Worm (Caenorhabditis elegans) whole organism, mixed stage, embryonic: ENCODE results near the gene R09E10.8.
"Not testable (repeated sequence)": the region's sequence is repeated elsewhere in the genome, so short reads cannot be mapped to it uniquely, and the experiment has no call there.

Experiments used
- M03D4.4 ChIP-seq: sonication (generic microtip); optimal IDR thresholded peaks from 2 replicates; lab custom pipeline; 2017; ENCODE audit warnings: mild to moderate bottlenecking, missing genetic modification characterization, missing compliant biosample characterization
- bed-3 ChIP-seq: fragments of 200-800 bp; sonication (Bioruptor generic); optimal IDR thresholded peaks from 3 replicates; lab custom pipeline; 2018; ENCODE audit warnings: mild to moderate bottlenecking, missing genetic modification characterization, moderate library complexity, missing compliant biosample characterization
- blmp-1 ChIP-seq: fragments of 150-350 bp; optimal IDR thresholded peaks from 2 replicates; lab custom pipeline; 2014; ENCODE audit warnings: missing biosample characterization, missing genetic modification characterization
- ceh-39 ChIP-seq: fragments of 150-350 bp; optimal IDR thresholded peaks from 2 replicates; lab custom pipeline; 2014; ENCODE audit warnings: missing biosample characterization, missing genetic modification characterization
- ceh-43 ChIP-seq: fragments of 200-800 bp; sonication (Bioruptor generic); optimal IDR thresholded peaks from 2 replicates; lab custom pipeline; 2018; ENCODE audit warnings: mild to moderate bottlenecking, missing genetic modification characterization, moderate library complexity, missing compliant biosample characterization
- ceh-83 ChIP-seq: fragments of 200-800 bp; sonication (Bioruptor generic); optimal IDR thresholded peaks from 2 replicates; lab custom pipeline; 2018; ENCODE audit warnings: mild to moderate bottlenecking, missing genetic modification characterization, missing compliant biosample characterization
- ces-1 ChIP-seq: fragments of 150-350 bp; optimal IDR thresholded peaks from 2 replicates; lab custom pipeline; 2014; ENCODE audit warnings: missing biosample characterization, missing genetic modification reagents, missing genetic modification characterization
- drap-1 ChIP-seq: fragments of 200-800 bp; sonication (Bioruptor generic); optimal IDR thresholded peaks from 3 replicates; lab custom pipeline; 2018; ENCODE audit warnings: mild to moderate bottlenecking, missing genetic modification characterization, missing compliant biosample characterization
- elt-3 ChIP-seq: fragments of 150-350 bp; optimal IDR thresholded peaks from 2 replicates; lab custom pipeline; 2014; ENCODE audit warnings: missing biosample characterization, missing genetic modification characterization
- ham-2 ChIP-seq: fragments of 200-800 bp; sonication (Bioruptor generic); optimal IDR thresholded peaks from 2 replicates; lab custom pipeline; 2018; ENCODE audit warnings: mild to moderate bottlenecking, missing genetic modification characterization, missing compliant biosample characterization
- hlh-1 ChIP-seq: fragments of 150-350 bp; optimal IDR thresholded peaks from 2 replicates; lab custom pipeline; 2014; ENCODE audit warnings: missing biosample characterization, missing genetic modification reagents, missing genetic modification characterization
- lin-13 ChIP-seq: fragments of 150-350 bp; optimal IDR thresholded peaks from 2 replicates; lab custom pipeline; 2014; ENCODE audit warnings: missing biosample characterization, missing genetic modification characterization
- lin-32 ChIP-seq: fragments of 200-800 bp; sonication (Bioruptor generic); optimal IDR thresholded peaks from 2 replicates; lab custom pipeline; 2018; ENCODE audit warnings: mild to moderate bottlenecking, missing genetic modification characterization, missing compliant biosample characterization
- lsy-2 ChIP-seq: fragments of 150-350 bp; optimal IDR thresholded peaks from 2 replicates; lab custom pipeline; 2014; ENCODE audit warnings: missing biosample characterization, missing genetic modification characterization
- mab-5 ChIP-seq: fragments of 150-350 bp; optimal IDR thresholded peaks from 2 replicates; lab custom pipeline; 2014; ENCODE audit warnings: missing biosample characterization, missing genetic modification characterization
- mep-1 ChIP-seq: fragments of 150-350 bp; optimal IDR thresholded peaks from 2 replicates; lab custom pipeline; 2017; ENCODE audit warnings: missing biosample characterization, missing genetic modification reagents, missing genetic modification characterization, inconsistent platforms
- mls-2 ChIP-seq: sonication (generic microtip); optimal IDR thresholded peaks from 2 replicates; lab custom pipeline; 2016; ENCODE audit warnings: mild to moderate bottlenecking, missing genetic modification characterization, moderate library complexity, missing compliant biosample characterization
- nhr-12 ChIP-seq: fragments of 150-350 bp; optimal IDR thresholded peaks from 2 replicates; lab custom pipeline; 2014; ENCODE audit warnings: missing biosample characterization, missing genetic modification characterization
- nhr-2 ChIP-seq: fragments of 150-350 bp; optimal IDR thresholded peaks from 2 replicates; lab custom pipeline; 2014; ENCODE audit warnings: missing biosample characterization, missing genetic modification characterization
- nhr-237 ChIP-seq: fragments of 150-350 bp; optimal IDR thresholded peaks from 2 replicates; lab custom pipeline; 2014; ENCODE audit warnings: missing biosample characterization, missing genetic modification characterization
- nhr-28 ChIP-seq: fragments of 150-350 bp; optimal IDR thresholded peaks from 2 replicates; lab custom pipeline; 2014; ENCODE audit warnings: missing biosample characterization, missing genetic modification characterization
- nhr-76 ChIP-seq: sonication (generic microtip); optimal IDR thresholded peaks from 2 replicates; lab custom pipeline; 2017; ENCODE audit warnings: missing biosample characterization, missing genetic modification characterization
- pha-4 ChIP-seq: fragments of 150-350 bp; optimal IDR thresholded peaks from 2 replicates; lab custom pipeline; 2018; ENCODE audit warnings: missing biosample characterization, missing genetic modification reagents, missing genetic modification characterization
- sem-2 ChIP-seq: fragments of 200-800 bp; sonication (Bioruptor generic); optimal IDR thresholded peaks from 2 replicates; lab custom pipeline; 2018; ENCODE audit warnings: mild to moderate bottlenecking, missing genetic modification characterization, missing compliant biosample characterization
- sptf-1 ChIP-seq: sonication (generic microtip); optimal IDR thresholded peaks from 2 replicates; lab custom pipeline; 2017; ENCODE audit warnings: mild to moderate bottlenecking, missing genetic modification characterization, moderate library complexity, missing compliant biosample characterization
- tbx-8 ChIP-seq: fragments of 200-800 bp; sonication (Bioruptor generic); optimal IDR thresholded peaks from 2 replicates; lab custom pipeline; 2018; ENCODE audit warnings: mild to moderate bottlenecking, missing genetic modification characterization, moderate library complexity, missing compliant biosample characterization
- unc-120 ChIP-seq: sonication (generic microtip); optimal IDR thresholded peaks from 2 replicates; lab custom pipeline; 2017; ENCODE audit warnings: missing genetic modification characterization, missing compliant biosample characterization; ENCODE audit not compliant: poor library complexity, severe bottlenecking
- unc-39 ChIP-seq: fragments of 150-350 bp; optimal IDR thresholded peaks from 2 replicates; lab custom pipeline; 2014; ENCODE audit warnings: missing biosample characterization, missing genetic modification characterization
- unc-62 ChIP-seq: fragments of 150-350 bp; optimal IDR thresholded peaks from 2 replicates; lab custom pipeline; 2014; ENCODE audit warnings: missing biosample characterization, missing genetic modification reagents, missing genetic modification characterization
- zip-8 ChIP-seq: fragments of 150-350 bp; optimal IDR thresholded peaks from 2 replicates; lab custom pipeline; 2014; ENCODE audit warnings: missing biosample characterization, missing genetic modification characterization
- ztf-11 ChIP-seq: fragments of 150-350 bp; optimal IDR thresholded peaks from 2 replicates; lab custom pipeline; 2014; ENCODE audit warnings: missing biosample characterization, missing genetic modification characterization

R09E10.8 gene

DNA sequence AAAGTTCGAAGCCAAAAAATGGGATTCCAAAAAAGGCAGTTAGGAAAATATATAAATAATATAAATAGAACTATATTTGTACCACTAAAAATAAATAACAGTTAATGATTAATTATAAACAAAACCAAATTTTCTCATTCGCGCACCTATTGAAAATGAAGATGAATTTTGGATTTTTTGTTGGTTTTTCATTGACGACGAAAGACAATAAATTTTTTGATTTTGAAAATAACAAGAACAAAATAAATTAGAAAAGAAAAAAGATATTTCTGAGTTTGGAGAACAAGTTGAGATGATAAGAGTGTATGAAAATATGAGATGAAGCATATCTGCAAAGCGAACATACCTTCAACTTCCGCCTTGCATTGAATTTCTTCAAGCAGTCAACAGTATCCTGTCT lies 27.1 kb upstream of the R09E10.8 start:
- TF ChIP-seq M03D4.4 (tag; lab: Kevin White, UChicago) (no peak), elt-3 (tag; lab: Kevin White, UChicago) (no peak), sptf-1 (tag; lab: Kevin White, UChicago) (no peak), hlh-1 (tag; lab: Kevin White, UChicago) (no peak), nhr-76 (tag; lab: Kevin White, UChicago) (no peak), nhr-12 (no peak), nhr-2 (tag; lab: Kevin White, UChicago) (no peak), lsy-2 (no peak), ztf-11 (no peak), bed-3 (no peak), ham-2 (no peak), ceh-39 (tag; lab: Kevin White, UChicago) (no peak)
- TF ChIP-seq, all 35 proteins: peak for 0

DNA sequence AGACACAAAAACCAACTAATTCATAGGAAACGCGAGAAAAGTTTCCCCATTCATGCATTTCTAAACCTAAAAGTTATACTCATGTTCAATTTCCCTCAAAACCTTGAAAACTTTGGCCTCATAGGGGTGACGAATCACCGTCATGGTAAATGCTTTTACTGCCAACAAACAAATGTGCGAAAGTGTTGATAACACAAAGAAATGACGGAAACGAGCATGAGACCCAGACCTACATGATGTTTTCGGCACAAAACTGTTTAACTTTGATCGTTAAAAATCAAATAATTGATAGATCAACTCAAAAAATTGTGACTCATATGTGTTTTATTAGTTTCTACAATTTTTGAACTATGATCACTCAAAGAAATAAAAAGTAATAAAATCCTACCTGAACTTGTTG lies 21.7 kb upstream of the R09E10.8 start:
- TF ChIP-seq pha-4 (no peak), nhr-2 (tag; lab: Kevin White, UChicago) (no peak), tbx-8 (GFP tag; lab: Kevin White, UChicago) (no peak), nhr-237 (tag; lab: Kevin White, UChicago) (no peak)
- TF ChIP-seq, all 35 proteins: peak for 0

DNA sequence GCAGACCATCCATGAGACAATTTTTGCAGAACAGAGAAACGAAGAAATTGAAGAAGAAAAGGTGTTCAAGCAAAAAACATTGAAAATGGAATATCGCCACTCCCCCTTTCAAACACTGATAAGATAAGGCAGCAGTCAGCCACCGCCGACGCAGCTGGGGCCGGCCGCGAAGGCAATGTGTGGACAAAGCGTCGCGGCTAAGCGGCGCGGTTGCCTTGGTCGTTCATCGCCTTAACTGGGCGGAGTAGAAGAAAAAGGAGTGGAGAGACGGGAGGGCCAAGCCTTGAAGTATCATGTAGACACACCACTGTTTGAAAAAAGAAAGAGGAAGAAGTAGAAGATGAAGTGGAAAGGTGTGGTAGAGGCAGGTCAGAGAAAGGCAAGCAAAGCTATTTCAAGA lies 20.7 kb upstream of the R09E10.8 start:
- no peak for TF ChIP-seq mep-1 (tag; lab: Kevin White, UChicago)
- TF ChIP-seq ham-2, result peak; percentile 57

DNA sequence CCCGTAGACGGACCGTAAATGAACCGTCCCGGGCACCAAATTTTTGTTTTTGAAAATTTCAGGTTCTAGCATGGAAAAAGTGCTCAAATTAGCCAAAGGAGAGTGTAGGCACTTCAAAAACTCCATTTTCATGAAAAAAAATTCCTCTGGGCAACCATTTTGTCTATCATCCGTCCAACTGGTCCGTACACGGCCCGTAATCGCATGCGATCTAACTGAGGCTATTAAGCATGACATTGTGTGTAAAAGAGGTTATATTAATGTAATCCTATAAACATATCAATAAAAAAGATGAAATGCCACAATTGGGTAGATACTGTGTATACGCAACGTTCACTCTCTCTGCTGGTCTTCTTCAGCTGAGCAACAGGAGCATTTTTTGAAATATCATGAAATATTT lies 12.4 kb upstream of the R09E10.8 start, which contains the start of gene R09E10.1:
Gene R09E10.1 (minus strand): TSS at position 101 of the 400 bp plus-strand sequence.
- TF ChIP-seq mls-2 (tag; lab: Kevin White, UChicago); nhr-76 (tag; lab: Kevin White, UChicago); nhr-12: not testable (repeated sequence)
- TF ChIP-seq, all 35 proteins: peak for 0; not testable (repeated sequence) for 35

DNA sequence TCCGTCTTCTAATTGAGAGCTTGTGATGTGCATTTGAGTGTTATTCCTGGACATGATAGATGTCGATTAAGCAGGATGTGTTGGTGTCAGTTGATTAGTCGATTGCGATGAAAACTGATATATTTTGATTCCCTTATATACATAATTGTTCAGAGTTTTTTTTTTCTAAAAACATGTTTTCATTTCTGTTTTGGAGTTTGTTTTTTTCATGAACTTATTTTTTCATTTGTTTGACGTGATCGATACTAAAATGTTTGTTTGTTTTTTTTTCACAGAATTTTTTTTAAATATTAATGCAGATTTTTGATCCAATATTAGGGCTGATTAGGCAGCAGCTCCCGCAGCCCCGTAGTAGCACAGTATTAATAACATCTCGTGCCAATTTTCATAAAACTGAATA lies 8.0 kb upstream of the R09E10.8 start, which contains the start of gene R09E10.2:
Gene R09E10.2 (minus strand): TSS at position 101 of the 400 bp plus-strand sequence.
- TF ChIP-seq bed-3, result no peak
- TF ChIP-seq mls-2 (tag; lab: Kevin White, UChicago), result no peak
- no peak for TF ChIP-seq ham-2
- TF ChIP-seq unc-39 (tag; lab: Kevin White, UChicago), result no peak
- TF ChIP-seq ces-1 (GFP tag; lab: Kevin White, UChicago), result no peak
- TF ChIP-seq tbx-8 (GFP tag; lab: Kevin White, UChicago), result no peak
- TF ChIP-seq lin-13 (tag; lab: Kevin White, UChicago), result no peak
- no peak for TF ChIP-seq zip-8
- no peak for TF ChIP-seq nhr-28
- TF ChIP-seq unc-62 (GFP tag; lab: Kevin White, UChicago), result no peak
- TF ChIP-seq mab-5 (tag; lab: Kevin White, UChicago), result no peak
- TF ChIP-seq ztf-11, result no peak
- TF ChIP-seq sem-2, result no peak
- TF ChIP-seq unc-120 (tag; lab: Kevin White, UChicago), result no peak

DNA sequence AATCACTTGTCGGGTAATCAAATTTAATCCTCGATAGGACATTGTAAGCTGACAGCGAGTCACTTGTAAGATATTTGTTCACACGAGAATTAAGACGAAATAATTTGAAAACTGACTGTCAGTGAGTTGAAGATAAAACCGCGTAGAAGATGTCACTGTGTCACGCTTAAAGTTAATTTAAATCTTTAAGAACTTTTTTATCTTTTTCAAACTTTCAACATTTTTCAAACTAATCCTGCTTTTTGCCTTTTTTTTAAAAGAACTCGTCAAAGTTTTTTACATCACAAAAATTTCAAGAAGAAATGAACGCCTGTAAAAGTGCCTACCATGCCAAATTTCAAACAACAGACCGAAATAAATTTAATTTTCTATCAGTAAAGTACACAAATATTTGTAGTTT lies 3.3 kb upstream of the R09E10.8 start, which contains the start of gene acs-18:
Gene acs-18 (minus strand): TSS at position 101 of the 400 bp plus-strand sequence.
- TF ChIP-seq bed-3, result no peak
- TF ChIP-seq nhr-12, result no peak
- TF ChIP-seq unc-39 (tag; lab: Kevin White, UChicago), result no peak
- no peak for TF ChIP-seq lin-32 (GFP tag; lab: Kevin White, UChicago)
- TF ChIP-seq lsy-2, result no peak
- TF ChIP-seq drap-1 (GFP tag; lab: Kevin White, UChicago), result no peak
- no peak for TF ChIP-seq mab-5 (tag; lab: Kevin White, UChicago)
- no peak for TF ChIP-seq sem-2
- no peak for TF ChIP-seq ceh-83
- TF ChIP-seq ztf-11, result no peak
- TF ChIP-seq lin-13 (tag; lab: Kevin White, UChicago), result no peak
- TF ChIP-seq nhr-28, result no peak
- no peak for TF ChIP-seq ceh-43 (GFP tag; lab: Kevin White, UChicago)
- TF ChIP-seq ham-2, result no peak
- TF ChIP-seq tbx-8 (GFP tag; lab: Kevin White, UChicago), result no peak
- TF ChIP-seq nhr-76 (tag; lab: Kevin White, UChicago), result no peak
- no peak for TF ChIP-seq nhr-237 (tag; lab: Kevin White, UChicago)
- no peak for TF ChIP-seq blmp-1 (tag; lab: Kevin White, UChicago)
- TF ChIP-seq mls-2 (tag; lab: Kevin White, UChicago), result no peak
- no peak for TF ChIP-seq pha-4
